Worm (Caenorhabditis elegans) whole organism, L4/young adult: ENCODE results near the gene C32D5.14.

Source experiments
- W03F9.2 ChIP-seq: fragments of 150-350 bp; optimal IDR thresholded peaks from 2 replicates; lab custom pipeline; 2014; ENCODE audit warnings: missing biosample characterization, missing genetic modification characterization
- him-1 ChIP-seq: sonication (generic microtip); optimal IDR thresholded peaks from 2 replicates; lab custom pipeline; 2016; ENCODE audit warnings: missing genotype, missing genetic modification reagents, missing genetic modification characterization, missing compliant biosample characterization

DNA sequence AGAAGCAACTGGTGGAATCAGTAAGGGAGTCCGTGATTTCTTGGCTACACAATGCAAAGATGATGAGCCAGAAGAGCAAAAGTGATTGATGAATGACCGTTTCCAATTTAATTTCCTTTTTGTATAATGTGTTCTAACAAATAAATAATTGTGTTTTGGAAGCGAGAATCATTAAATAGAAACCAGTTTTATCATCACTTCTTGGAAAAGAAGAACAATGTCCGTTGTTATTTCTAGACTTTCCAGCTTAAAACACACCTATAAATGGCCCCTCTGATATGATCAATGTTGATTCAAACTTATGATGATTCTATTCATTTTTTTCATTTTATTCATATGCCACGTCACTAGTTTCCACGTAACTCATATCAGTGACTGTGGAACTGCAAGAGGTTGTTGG, 29.2 kb upstream of the C32D5.14 start, which contains the start of gene C29F5.8:
- TF ChIP-seq him-1 (tag; lab: Kevin White, UChicago) (no peak), W03F9.2 (tag; lab: Kevin White, UChicago) (no peak)
